Worm (Caenorhabditis elegans): ENCODE measurements around the gene tag-164.

- TF ChIP-seq mep-1 (tag; optimal IDR thresholded peaks at IDR 0.05), result no peak
- no peak for TF ChIP-seq nhr-28 (tag; optimal IDR thresholded peaks at IDR 0.05)
- no peak for TF ChIP-seq unc-62 (GFP tag; optimal IDR thresholded peaks at IDR 0.05)
- no peak for TF ChIP-seq cnd-1 (tag; optimal IDR thresholded peaks at IDR 0.05)
- TF ChIP-seq nhr-237 (tag; optimal IDR thresholded peaks at IDR 0.05), result no peak
- no peak for TF ChIP-seq lin-13 (tag; optimal IDR thresholded peaks at IDR 0.05)
- no peak for TF ChIP-seq blmp-1 (tag; optimal IDR thresholded peaks at IDR 0.05)
- TF ChIP-seq snpc-4 (tag; optimal IDR thresholded peaks at IDR 0.05), result no peak
- TF ChIP-seq ztf-11 (tag; optimal IDR thresholded peaks at IDR 0.05), result no peak
- no peak for TF ChIP-seq unc-39 (tag; optimal IDR thresholded peaks at IDR 0.05)
- TF ChIP-seq M03D4.4 (tag; optimal IDR thresholded peaks at IDR 0.05), result no peak
- no peak for TF ChIP-seq elt-3 (tag; optimal IDR thresholded peaks at IDR 0.05)
Observed at ce11 chrIII:13429668-13430067, 29.7 kb upstream of the tag-164 start, which contains the start of gene bli-5.
